Worm (Caenorhabditis elegans): ENCODE data around the gene nspc-16.

nspc-16 gene

ce11 chrX:14478743-14479428 lies 44.5 kb upstream of the nspc-16 start, which contains the start of gene M163.11 (continued):
- no peak for TF ChIP-seq F22D6.2 (tag; optimal IDR thresholded peaks at IDR 0.05)
- no peak for TF ChIP-seq nfya-2 (GFP tag; IDR thresholded peaks at IDR 0.05)
- no peak for TF ChIP-seq bed-2 (GFP tag; IDR thresholded peaks at IDR 0.05)
- peak; percentile 76 for TF ChIP-seq pbrm-1 (GFP tag; IDR thresholded peaks at IDR 0.05)
- TF ChIP-seq ceh-79 (tag; optimal IDR thresholded peaks at IDR 0.05), result no peak
- no peak for TF ChIP-seq ceh-27 (GFP tag; optimal IDR thresholded peaks at IDR 0.05)
- TF ChIP-seq F55B11.4 (tag; optimal IDR thresholded peaks at IDR 0.05; ENCODE audit: borderline replicate concordance, insufficient read depth), result no peak
- no peak for TF ChIP-seq ama-1 (optimal IDR thresholded peaks at IDR 0.05)
- TF ChIP-seq ama-1 (GFP tag; optimal IDR thresholded peaks at IDR 0.05), result peak; percentile 42 to 92
- peak; percentile 39 for TF ChIP-seq madf-10 (tag; optimal IDR thresholded peaks at IDR 0.05)
- no peak for TF ChIP-seq bed-1 (GFP tag; IDR thresholded peaks at IDR 0.05)
- no peak for TF ChIP-seq K11D2.4 (GFP tag; IDR thresholded peaks at IDR 0.05)
- TF ChIP-seq F37B4.10 (GFP tag; IDR thresholded peaks at IDR 0.05), result no peak
- TF ChIP-seq attf-6 (GFP tag; IDR thresholded peaks at IDR 0.05), result 0 out of 2 replicates have a peak, but pooled peaks have one; percentile 25
- peak; percentile 69 for TF ChIP-seq D2030.7 (GFP tag; IDR thresholded peaks at IDR 0.05)
- TF ChIP-seq Y95B8A.8 (GFP tag; IDR thresholded peaks at IDR 0.05), result no peak
- no peak for TF ChIP-seq ztf-28 (GFP tag; IDR thresholded peaks at IDR 0.05)
- no peak for TF ChIP-seq ets-4 (GFP tag; optimal IDR thresholded peaks at IDR 0.05)
- TF ChIP-seq F10E7.11 (tag; optimal IDR thresholded peaks at IDR 0.05), result no peak
- TF ChIP-seq ztf-18 (tag; optimal IDR thresholded peaks at IDR 0.05), result peak; percentile 75
- peak; percentile 57 for TF ChIP-seq mxl-1 (tag; optimal IDR thresholded peaks at IDR 0.05)
- peak; percentile 71 for TF ChIP-seq snpc-1.1 (tag; optimal IDR thresholded peaks at IDR 0.05; ENCODE audit: insufficient read depth)
- TF ChIP-seq lag-1 (GFP tag; IDR thresholded peaks at IDR 0.05), result no peak
- TF ChIP-seq ceh-91 (GFP tag; IDR thresholded peaks at IDR 0.05), result no peak
- TF ChIP-seq F23B12.7 (tag; optimal IDR thresholded peaks at IDR 0.05; ENCODE audit: insufficient read depth), result peak; percentile 9
- TF ChIP-seq mel-28 (tag; optimal IDR thresholded peaks at IDR 0.05; ENCODE audit: borderline replicate concordance), result no peak
- TF ChIP-seq rpc-1 (optimal IDR thresholded peaks at IDR 0.05), result peak; percentile 85
- TF ChIP-seq rpc-1 (tag; optimal IDR thresholded peaks at IDR 0.05), result peak; percentile 92
- TF ChIP-seq nhr-80 (tag; optimal IDR thresholded peaks at IDR 0.05), result peak; percentile 8
- TF ChIP-seq lin-35 (GFP tag; optimal IDR thresholded peaks at IDR 0.05), result peak in 1 of 3 experiments; percentile 62
- TF ChIP-seq fkh-3 (tag; optimal IDR thresholded peaks at IDR 0.05), result no peak
- TF ChIP-seq somi-1 (GFP tag; optimal IDR thresholded peaks at IDR 0.05), result no peak
- no peak for TF ChIP-seq let-526 (GFP tag; IDR thresholded peaks at IDR 0.05)
- TF ChIP-seq lin-26 (GFP tag; IDR thresholded peaks at IDR 0.05), result peak; percentile 96
- TF ChIP-seq sptf-2 (GFP tag; optimal IDR thresholded peaks at IDR 0.05), result no peak
- TF ChIP-seq akir-1 (GFP tag; optimal IDR thresholded peaks at IDR 0.05), result no peak
- no peak for TF ChIP-seq dpff-1 (tag; optimal IDR thresholded peaks at IDR 0.05)
- no peak for TF ChIP-seq hrde-1 (tag; optimal IDR thresholded peaks at IDR 0.05; ENCODE audit: borderline replicate concordance)
- TF ChIP-seq ztf-3 (GFP tag; optimal IDR thresholded peaks at IDR 0.05), result no peak
- peak; percentile 69 for TF ChIP-seq hmg-1.2 (GFP tag; IDR thresholded peaks at IDR 0.05)
- TF ChIP-seq gei-17 (GFP tag; optimal IDR thresholded peaks at IDR 0.05), result no peak
- TF ChIP-seq mes-4 (tag; optimal IDR thresholded peaks at IDR 0.05), result peak; percentile 61
- TF ChIP-seq lsl-1 (GFP tag; optimal IDR thresholded peaks at IDR 0.05), result no peak
- TF ChIP-seq dpl-1 (GFP tag; optimal IDR thresholded peaks at IDR 0.05), result no peak
- TF ChIP-seq atf-7 (tag; optimal IDR thresholded peaks at IDR 0.05), result no peak
- 0 out of 2 replicates have a peak, but pooled peaks have one; percentile 55 for TF ChIP-seq aptf-3 (GFP tag; IDR thresholded peaks at IDR 0.05)
- peak; percentile 86 for TF ChIP-seq ceh-40 (GFP tag; IDR thresholded peaks at IDR 0.05)
- TF ChIP-seq sdz-38 (tag; optimal IDR thresholded peaks at IDR 0.05), result no peak
- no peak for TF ChIP-seq Y67H2A.10 (GFP tag; conservative IDR thresholded peaks at IDR 0.05)

Measured in whole organism, young adult.